Worm (Caenorhabditis elegans) whole organism, L1 larva: ENCODE results near the gene rhgf-2.

Experiments used
- egl-27 ChIP-seq, 2 experiments: fragments of 150-350 bp in 1 of 2; sonication (generic microtip); optimal IDR thresholded peaks; 3 replicates each; lab custom pipeline; 2017 to 2018; ENCODE audit warnings: missing biosample characterization in 2 of 2, missing genetic modification characterization in 2 of 2, missing genetic modification reagents in 2 of 2
- elt-3 ChIP-seq, 6 experiments: fragments of 150-350 bp in 1 of 6; sonication (generic microtip); optimal IDR thresholded peaks; 2 replicates each; lab custom pipeline; 2017 to 2018; ENCODE audit warnings: missing biosample characterization in 6 of 6, missing genetic modification characterization in 6 of 6, inconsistent platforms in 1 of 6
- fkh-10 ChIP-seq: sonication (generic microtip); optimal IDR thresholded peaks from 2 replicates; lab custom pipeline; 2017; ENCODE audit warnings: missing biosample characterization, missing genetic modification reagents, missing genetic modification characterization
- hlh-17 ChIP-seq: fragments of 200-800 bp; sonication (Bioruptor generic); optimal IDR thresholded peaks from 2 replicates; lab custom pipeline; 2018; ENCODE audit warnings: missing genetic modification characterization, mild to moderate bottlenecking, missing compliant biosample characterization, moderate library complexity, borderline replicate concordance
- lin-39 ChIP-seq: fragments of 150-350 bp; optimal IDR thresholded peaks from 2 replicates; lab custom pipeline; 2014; ENCODE audit warnings: missing biosample characterization, missing genetic modification reagents, missing genetic modification characterization
- skn-1 ChIP-seq: fragments of 150-350 bp; optimal IDR thresholded peaks from 2 replicates; lab custom pipeline; 2014; ENCODE audit warnings: missing biosample characterization, missing genetic modification characterization
- sox-4 ChIP-seq: sonication (generic microtip); optimal IDR thresholded peaks from 2 replicates; lab custom pipeline; 2016; ENCODE audit warnings: missing genetic modification characterization, missing compliant biosample characterization
- sup-37 ChIP-seq: fragments of 200-800 bp; sonication (Bioruptor generic); optimal IDR thresholded peaks from 2 replicates; lab custom pipeline; 2018; ENCODE audit warnings: mild to moderate bottlenecking, missing genetic modification characterization, missing compliant biosample characterization
- unc-130 ChIP-seq: fragments of 150-350 bp; optimal IDR thresholded peaks from 2 replicates; lab custom pipeline; 2017; ENCODE audit warnings: missing biosample characterization, missing genetic modification characterization, inconsistent platforms
- unc-62 ChIP-seq: fragments of 150-350 bp; optimal IDR thresholded peaks from 2 replicates; lab custom pipeline; 2014; ENCODE audit warnings: missing biosample characterization, missing genetic modification reagents, missing genetic modification characterization
- unc-86 ChIP-seq: sonication (generic microtip); optimal IDR thresholded peaks from 2 replicates; lab custom pipeline; 2016; ENCODE audit warnings: missing genetic modification characterization, missing compliant biosample characterization
- zip-4 ChIP-seq: fragments of 200-800 bp; sonication (Bioruptor generic); optimal IDR thresholded peaks from 2 replicates; lab custom pipeline; 2018; ENCODE audit warnings: mild to moderate bottlenecking, missing genetic modification characterization, moderate library complexity, missing compliant biosample characterization

- TF ChIP-seq egl-27 (tag; optimal IDR thresholded peaks at IDR 0.05; lab: Kevin White, UChicago) (no peak), unc-130 (tag; lab: Kevin White, UChicago) (no peak), lin-39 (no peak), unc-86 (tag; lab: Kevin White, UChicago) (no peak), fkh-10 (GFP tag; lab: Kevin White, UChicago) (no peak), sox-4 (no peak), skn-1 (no peak), unc-62 (GFP tag; lab: Kevin White, UChicago) (no peak), elt-3 (tag; optimal IDR thresholded peaks at IDR 0.05; lab: Kevin White, UChicago) (no peak), sup-37 (no peak), hlh-17 (GFP tag; lab: Kevin White, UChicago) (no peak), zip-4 (GFP tag; lab: Kevin White, UChicago) (no peak)
Measured at ce11 chrII:4170508-4170907, 69.9 kb downstream of the rhgf-2 start, which contains the start of gene R03H10.5.
